Worm (Caenorhabditis elegans): ENCODE results near the gene C28A5.1.

Gene C28A5.1

ce11 chrIII:4456579-4456978 is 22.4 kb upstream of the C28A5.1 start:
- TF ChIP-seq ceh-58 (GFP tag; IDR thresholded peaks at IDR 0.05) (no peak), hmg-1.2 (GFP tag; IDR thresholded peaks at IDR 0.05) (peak; percentile 27; the same call in 1 of the 2 replicates), K12H6.12 (tag; optimal IDR thresholded peaks at IDR 0.05) (no peak)

- TF ChIP-seq lin-26 (GFP tag; IDR thresholded peaks at IDR 0.05) = 0 out of 2 replicates have a peak, but pooled peaks have one; percentile 19
- TF ChIP-seq cebp-2 (GFP tag; IDR thresholded peaks at IDR 0.05) = no peak
Measured at ce11 chrIII:4454919-4455318, 20.8 kb upstream of the C28A5.1 start.

ce11 chrIII:4453768-4454167 is 19.6 kb upstream of the C28A5.1 start:
- TF ChIP-seq unc-62 (GFP tag; optimal IDR thresholded peaks at IDR 0.05) = peak; percentile 89
- TF ChIP-seq unc-130 (GFP tag; optimal IDR thresholded peaks at IDR 0.05) = no peak

- TF ChIP-seq ztf-25 (GFP tag; IDR thresholded peaks at IDR 0.05) (0 out of 2 replicates have a peak, but pooled peaks have one; percentile 9), mcd-1 (GFP tag; IDR thresholded peaks at IDR 0.05) (no peak), Y95B8A.8 (GFP tag; IDR thresholded peaks at IDR 0.05) (no peak)
Measured at ce11 chrIII:4453301-4453700, 19.2 kb upstream of the C28A5.1 start.

- TF ChIP-seq F37B4.10 (GFP tag; IDR thresholded peaks at IDR 0.05) (no peak), ets-4 (GFP tag; optimal IDR thresholded peaks at IDR 0.05) (no peak), chd-7 (tag; optimal IDR thresholded peaks at IDR 0.05) (no peak), tbx-9 (tag; optimal IDR thresholded peaks at IDR 0.05; ENCODE audit: borderline replicate concordance) (no peak), hmg-20 (GFP tag; IDR thresholded peaks at IDR 0.05) (no peak), ztf-3 (GFP tag; optimal IDR thresholded peaks at IDR 0.05) (no peak), F22D6.2 (tag; optimal IDR thresholded peaks at IDR 0.05) (no peak), snpc-1.1 (tag; optimal IDR thresholded peaks at IDR 0.05; ENCODE audit: insufficient read depth) (no peak), F57C9.4 (tag; optimal IDR thresholded peaks at IDR 0.05) (no peak), lsl-1 (GFP tag; optimal IDR thresholded peaks at IDR 0.05) (no peak), nfya-1 (tag; optimal IDR thresholded peaks at IDR 0.05; ENCODE audit: borderline replicate concordance, insufficient read depth) (no peak), F52B5.7 (tag; optimal IDR thresholded peaks at IDR 0.05) (no peak), zim-3 (tag; optimal IDR thresholded peaks at IDR 0.05) (no peak), ztf-22 (GFP tag; optimal IDR thresholded peaks at IDR 0.05) (no peak), let-607 (tag; optimal IDR thresholded peaks at IDR 0.05) (no peak), F33H1.4 (GFP tag; IDR thresholded peaks at IDR 0.05) (no peak)
Measured at ce11 chrIII:4452749-4453148, 18.6 kb upstream of the C28A5.1 start.

- TF ChIP-seq bed-1 (GFP tag; IDR thresholded peaks at IDR 0.05) = no peak
- no peak for TF ChIP-seq ceh-100 (GFP tag; IDR thresholded peaks at IDR 0.05)
- TF ChIP-seq him-1 (tag; optimal IDR thresholded peaks at IDR 0.05) = no peak
- no peak for TF ChIP-seq F33H1.4 (GFP tag; IDR thresholded peaks at IDR 0.05)
- no peak for TF ChIP-seq mel-28 (tag; optimal IDR thresholded peaks at IDR 0.05; ENCODE audit: borderline replicate concordance)
- no peak for TF ChIP-seq Y67H2A.10 (GFP tag; conservative IDR thresholded peaks at IDR 0.05)
- no peak for TF ChIP-seq attf-3 (GFP tag; conservative IDR thresholded peaks at IDR 0.05)
- no peak for TF ChIP-seq atf-7 (tag; optimal IDR thresholded peaks at IDR 0.05)
- TF ChIP-seq xnd-1 (tag; optimal IDR thresholded peaks at IDR 0.05) = no peak
- TF ChIP-seq ztf-25 (GFP tag; IDR thresholded peaks at IDR 0.05) = no peak
- TF ChIP-seq aptf-3 (GFP tag; IDR thresholded peaks at IDR 0.05) = no peak
- no peak for TF ChIP-seq attf-5 (GFP tag; optimal IDR thresholded peaks at IDR 0.05)
- TF ChIP-seq ama-1 (optimal IDR thresholded peaks at IDR 0.05) = no peak
- TF ChIP-seq ama-1 (GFP tag; optimal IDR thresholded peaks at IDR 0.05) = no peak
- no peak for TF ChIP-seq attf-6 (GFP tag; IDR thresholded peaks at IDR 0.05)
- no peak for TF ChIP-seq F39B2.1 (GFP tag; IDR thresholded peaks at IDR 0.05)
- TF ChIP-seq hlh-12 (tag; optimal IDR thresholded peaks at IDR 0.05) = no peak
- TF ChIP-seq ztf-6 (GFP tag; IDR thresholded peaks at IDR 0.05) = no peak
Measured at ce11 chrIII:4450773-4451423, 16.8 kb upstream of the C28A5.1 start.
